Fruit fly (Drosophila melanogaster) whole organism: ENCODE results near the gene RtcB.

Experiments used
- CG8478 ChIP-seq: fragments of >200 bp; optimal IDR thresholded peaks from 2 replicates; lab custom pipeline; 2018; ENCODE audit warnings: inconsistent platforms
- Dll ChIP-seq: fragments of >200 bp; optimal IDR thresholded peaks from 2 replicates; lab custom pipeline; 2017
- EcR ChIP-seq, 2 experiments: fragments of >200 bp; optimal IDR thresholded peaks; 2 replicates each; lab custom pipeline; 2017; ENCODE audit warnings: missing biosample characterization in 2 of 2, missing genetic modification characterization in 2 of 2, missing genetic modification reagents in 2 of 2
- pan ChIP-seq: fragments of >200 bp; optimal IDR thresholded peaks from 2 replicates; lab custom pipeline; 2017
- psq ChIP-seq: fragments of >200 bp; optimal IDR thresholded peaks from 2 replicates; lab custom pipeline; 2017
- usp ChIP-seq: fragments of >200 bp; optimal IDR thresholded peaks from 2 replicates; lab custom pipeline; 2017; ENCODE audit warnings: missing biosample characterization, missing genetic modification characterization, mixed read lengths

DNA sequence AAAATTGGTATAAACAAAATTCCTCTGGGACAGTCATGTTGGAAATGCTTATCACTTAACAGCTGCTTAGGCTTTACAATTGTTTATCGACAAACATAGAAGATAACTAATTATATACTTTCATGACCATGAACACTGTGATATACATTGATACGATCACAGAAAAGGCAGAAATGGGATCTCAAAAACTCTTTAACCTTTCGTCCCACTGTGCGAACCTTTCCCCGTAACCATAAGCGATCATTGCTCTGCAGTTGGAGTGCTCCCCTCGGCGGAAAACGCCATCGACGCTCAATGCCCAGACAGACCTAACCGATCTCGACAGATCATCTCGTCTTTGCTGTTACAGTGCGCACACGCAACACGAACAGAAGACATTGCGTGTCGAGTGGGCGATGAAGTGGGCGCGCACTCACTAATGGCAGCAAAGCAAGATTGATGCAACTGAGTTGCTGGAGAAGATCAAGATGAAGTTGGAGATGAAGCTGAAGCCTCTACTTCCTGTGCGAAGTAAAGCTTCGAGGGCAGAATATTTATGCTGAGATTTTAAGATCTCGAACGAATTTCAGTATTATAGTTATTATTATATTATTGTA, 6.0 kb upstream of the RtcB start:
- TF ChIP-seq psq (lab: Kevin White, UChicago), result no peak
- no peak for TF ChIP-seq pan (lab: Kevin White, UChicago)
- no peak for TF ChIP-seq Dll (lab: Kevin White, UChicago)
- TF ChIP-seq usp (GFP tag; lab: Kevin White, UChicago), result no peak
- no peak for TF ChIP-seq EcR (GFP tag; optimal IDR thresholded peaks at IDR 0.05; lab: Kevin White, UChicago)
- TF ChIP-seq CG8478 (lab: Kevin White, UChicago), result no peak
